Fruit fly (Drosophila melanogaster) whole organism, adult: ENCODE data around the gene Actbeta.

ENCODE experiments used
- CG11617 ChIP-seq: fragments of 200-800 bp; sonication (Bioruptor generic); optimal IDR thresholded peaks from 2 replicates; lab custom pipeline; 2017; ENCODE audit warnings: mild to moderate bottlenecking, missing biosample characterization, missing genetic modification reagents, missing genetic modification characterization
- CG12768 ChIP-seq: fragments of 200-800 bp; sonication (Bioruptor generic); optimal IDR thresholded peaks from 2 replicates; lab custom pipeline; 2017; ENCODE audit warnings: missing biosample characterization, missing genetic modification characterization, mild to moderate bottlenecking, moderate library complexity, missing genetic modification reagents
- CG14711 ChIP-seq: fragments of 200-800 bp; sonication (Bioruptor generic); optimal IDR thresholded peaks from 2 replicates; lab custom pipeline; 2018; ENCODE audit warnings: missing biosample characterization, mild to moderate bottlenecking, missing genetic modification characterization, moderate library complexity
- CG1620 ChIP-seq: fragments of 200-800 bp; sonication (Bioruptor generic); optimal IDR thresholded peaks from 2 replicates; lab custom pipeline; 2016; ENCODE audit warnings: missing biosample characterization, missing genetic modification characterization
- CG33017 ChIP-seq: fragments of 200-800 bp; sonication (Bioruptor generic); optimal IDR thresholded peaks from 2 replicates; lab custom pipeline; 2018; ENCODE audit warnings: missing biosample characterization, mild to moderate bottlenecking, missing genetic modification characterization, moderate library complexity
- CG5204 ChIP-seq: fragments of 200-800 bp; sonication (Bioruptor generic); optimal IDR thresholded peaks from 2 replicates; lab custom pipeline; 2016; ENCODE audit warnings: missing biosample characterization, missing genetic modification characterization
- CG7045 ChIP-seq: fragments of 200-800 bp; sonication (Bioruptor generic); optimal IDR thresholded peaks from 2 replicates; lab custom pipeline; 2017; ENCODE audit warnings: missing biosample characterization, mild to moderate bottlenecking, missing genetic modification characterization
- CG7101 ChIP-seq: fragments of 200-800 bp; sonication (Bioruptor generic); optimal IDR thresholded peaks from 2 replicates; lab custom pipeline; 2018; ENCODE audit warnings: missing biosample characterization, mild to moderate bottlenecking, missing genetic modification characterization, moderate library complexity
- Clk ChIP-seq: fragments of 200-800 bp; sonication (Bioruptor generic); optimal IDR thresholded peaks from 2 replicates; lab custom pipeline; 2017; ENCODE audit warnings: missing biosample characterization, missing genetic modification characterization
- Crg-1 ChIP-seq: fragments of 200-800 bp; sonication (Bioruptor generic); optimal IDR thresholded peaks from 2 replicates; lab custom pipeline; 2016; ENCODE audit warnings: missing biosample characterization, missing genetic modification characterization
- Hr96 ChIP-seq: fragments of 200-800 bp; sonication (Bioruptor generic); optimal IDR thresholded peaks from 2 replicates; lab custom pipeline; 2016; ENCODE audit warnings: missing biosample characterization, missing genetic modification characterization
- Mnt ChIP-seq: fragments of 200-800 bp; sonication (Bioruptor generic); optimal IDR thresholded peaks from 2 replicates; lab custom pipeline; 2016; ENCODE audit warnings: missing biosample characterization, mild to moderate bottlenecking, missing genetic modification characterization
- bab1 ChIP-seq: fragments of 200-800 bp; sonication (Bioruptor generic); optimal IDR thresholded peaks from 3 replicates; lab custom pipeline; 2019; ENCODE audit warnings: missing biosample characterization, mild to moderate bottlenecking, missing genetic modification characterization, moderate library complexity
- cic ChIP-seq: fragments of 200-800 bp; sonication (Bioruptor generic); optimal IDR thresholded peaks from 2 replicates; lab custom pipeline; 2017; ENCODE audit warnings: missing biosample characterization, mild to moderate bottlenecking, missing genetic modification characterization, moderate library complexity
- cnc ChIP-seq, 2 experiments: fragments of >200 bp; optimal IDR thresholded peaks; 2 replicates each; lab custom pipeline; 2017
- kay ChIP-seq: fragments of 200-800 bp; sonication (Bioruptor generic); peaks from one replicate; lab custom pipeline; 2016; ENCODE audit warnings: missing biosample characterization, missing genetic modification characterization, borderline replicate concordance
- ovo ChIP-seq: fragments of 200-800 bp; sonication (Bioruptor generic); optimal IDR thresholded peaks from 2 replicates; lab custom pipeline; 2016; ENCODE audit warnings: missing biosample characterization, missing genetic modification characterization
- pad ChIP-seq: fragments of 200-800 bp; sonication (Bioruptor generic); optimal IDR thresholded peaks from 3 replicates; lab custom pipeline; 2017; ENCODE audit warnings: missing biosample characterization, missing genetic modification characterization, mild to moderate bottlenecking, moderate library complexity, missing genetic modification reagents
- tj ChIP-seq: fragments of 200-800 bp; sonication (Bioruptor generic); optimal IDR thresholded peaks from 3 replicates; lab custom pipeline; 2017; ENCODE audit warnings: missing biosample characterization, mild to moderate bottlenecking, missing genetic modification characterization, moderate library complexity
- toe ChIP-seq: fragments of 200-800 bp; sonication (Bioruptor generic); optimal IDR thresholded peaks from 2 replicates; lab custom pipeline; 2016; ENCODE audit warnings: missing biosample characterization, missing genetic modification characterization

The Actbeta gene

DNA sequence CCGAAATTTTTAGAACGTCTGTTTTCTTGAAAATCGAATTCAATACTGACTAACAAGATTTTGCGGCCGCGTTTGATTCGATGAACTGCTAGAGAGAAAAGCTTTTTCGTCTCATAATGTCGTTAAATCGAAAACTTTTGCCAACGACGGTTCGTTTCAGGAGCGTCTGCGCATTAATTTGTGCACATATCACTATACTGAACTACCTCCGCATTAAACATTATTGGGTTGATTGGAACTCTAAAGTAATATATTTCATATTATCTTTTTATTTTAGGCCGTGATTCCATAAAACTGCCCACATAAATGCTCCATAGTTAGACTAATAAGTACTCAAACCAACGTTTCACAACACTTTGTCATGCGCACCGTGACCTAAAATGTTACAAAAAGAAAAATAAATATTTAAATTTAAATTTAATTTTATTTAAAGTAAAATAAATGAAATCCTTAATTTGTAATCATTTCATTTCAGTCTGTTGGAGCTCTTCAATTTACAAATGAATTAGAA is 30.9 kb downstream of the Actbeta start, which contains the start of gene CaMKII:
Gene CaMKII (minus strand): TSS at position 51 of the 511 bp plus-strand sequence.
- TF ChIP-seq cic (peak; percentile 7), CG7101 (tag; lab: Kevin White, UChicago) (peak; percentile 17), CG12768 (peak; percentile 26), Crg-1 (GFP tag; lab: Kevin White, UChicago) (peak; percentile 26), ovo (GFP tag; lab: Kevin White, UChicago) (no peak), CG11617 (GFP tag; lab: Kevin White, UChicago) (peak; percentile 18), pad (peak; percentile 10), bab1 (no peak)

DNA sequence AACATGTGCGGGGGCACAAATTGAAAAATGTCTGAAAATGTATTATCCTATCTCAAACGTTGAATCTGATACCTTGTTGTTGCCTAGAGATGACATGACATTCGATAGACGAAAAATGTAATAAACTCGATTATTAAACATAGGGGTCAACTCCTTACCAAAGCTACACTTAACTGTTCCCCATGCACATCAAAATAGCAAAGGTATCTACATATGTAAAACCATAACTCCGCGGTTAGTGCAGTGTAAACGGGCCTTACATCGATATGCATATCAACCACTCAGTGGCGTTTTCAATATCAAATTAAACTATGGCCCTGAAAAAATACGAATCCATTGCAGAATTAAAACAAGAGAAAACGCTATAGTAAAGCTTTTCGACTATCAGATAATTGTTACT is 33.3 kb downstream of the Actbeta start:
- peak; percentile 24 for TF ChIP-seq CG14711
- TF ChIP-seq CG1620 (GFP tag; lab: Kevin White, UChicago) = no peak
- TF ChIP-seq CG7101 (tag; lab: Kevin White, UChicago) = peak; percentile 3
- TF ChIP-seq bab1 = peak; percentile 35

DNA sequence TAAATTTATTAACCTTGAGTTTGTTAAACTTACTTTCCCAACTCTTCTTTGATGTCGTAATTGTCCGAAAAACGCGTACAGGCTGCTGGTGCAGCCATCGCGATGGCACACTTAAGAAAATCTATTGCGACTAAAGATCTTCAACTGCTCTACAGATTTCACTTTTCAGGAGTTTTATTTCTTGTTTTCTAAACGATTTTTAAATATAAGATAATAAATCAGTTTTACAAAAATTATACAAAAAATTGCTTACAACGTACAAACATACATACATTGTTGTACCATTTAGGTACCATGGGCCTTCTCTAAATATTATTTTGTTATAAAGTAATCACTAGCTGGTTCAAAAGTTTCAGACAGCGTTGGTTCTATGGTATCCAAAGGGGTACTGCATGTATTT is 34.2 kb downstream of the Actbeta start:
- TF ChIP-seq CG7101 (tag; lab: Kevin White, UChicago) = no peak
- peak; percentile 95 for TF ChIP-seq kay (GFP tag; lab: Kevin White, UChicago)
- no peak for TF ChIP-seq Mnt (GFP tag; lab: Kevin White, UChicago)

DNA sequence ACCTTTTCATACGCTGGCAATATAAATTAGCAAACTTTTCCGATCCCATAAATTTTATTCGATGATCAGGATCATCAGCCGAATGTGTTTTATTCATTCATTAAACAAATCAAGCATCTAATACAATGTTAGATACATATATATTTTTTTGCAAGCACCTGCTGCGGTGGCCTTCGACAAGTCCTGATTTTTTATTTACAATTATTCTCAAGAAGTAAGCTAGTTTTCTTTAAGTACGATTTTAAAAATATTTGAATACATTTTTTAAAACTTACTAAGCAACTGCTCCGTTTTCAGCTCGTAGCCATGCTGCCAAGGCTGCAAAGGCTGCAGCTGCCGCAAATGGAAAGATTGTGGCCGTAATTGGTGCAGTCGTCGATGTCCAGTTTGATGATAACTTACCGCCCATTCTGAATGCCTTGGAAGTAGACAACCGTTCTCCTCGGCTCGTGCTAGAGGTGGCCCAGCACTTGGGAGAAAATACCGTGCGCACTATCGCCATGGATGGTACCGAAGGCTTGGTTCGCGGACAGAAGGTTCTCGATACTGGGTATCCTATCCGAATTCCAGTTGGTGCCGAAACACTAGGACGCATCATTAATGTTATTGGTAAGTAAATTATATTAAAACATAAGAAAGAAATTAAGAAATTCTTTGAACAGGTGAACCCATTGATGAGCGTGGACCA is 51.8 kb downstream of the Actbeta start:
- no peak for TF ChIP-seq tj (GFP tag; lab: Kevin White, UChicago)
- no peak for TF ChIP-seq CG7045 (GFP tag; lab: Kevin White, UChicago)
- peak; percentile 72 for TF ChIP-seq kay (GFP tag; lab: Kevin White, UChicago)

- TF ChIP-seq CG7101 (tag; lab: Kevin White, UChicago) (peak; percentile 48), CG1620 (GFP tag; lab: Kevin White, UChicago) (peak; percentile 46), ovo (GFP tag; lab: Kevin White, UChicago) (peak; percentile 21), cic (peak; percentile 32), tj (GFP tag; lab: Kevin White, UChicago) (peak; percentile 49), Mnt (GFP tag; lab: Kevin White, UChicago) (peak; percentile 85), CG11617 (GFP tag; lab: Kevin White, UChicago) (peak; percentile 77), CG14711 (peak; percentile 45), Crg-1 (GFP tag; lab: Kevin White, UChicago) (no peak), CG12768 (peak; percentile 3), CG7045 (GFP tag; lab: Kevin White, UChicago) (peak; percentile 17), cnc (optimal IDR thresholded peaks at IDR 0.05; lab: Kevin White, UChicago) (no peak), CG33017 (peak; percentile 68), bab1 (peak; percentile 87), pad (peak; percentile 10), Hr96 (GFP tag; lab: Kevin White, UChicago) (no peak), CG5204 (peak; percentile 48), kay (GFP tag; lab: Kevin White, UChicago) (peak; percentile 91), Clk (GFP tag; lab: Kevin White, UChicago) (no peak), toe (GFP tag; lab: Kevin White, UChicago) (no peak)
These were observed 52.9 kb downstream of the Actbeta start, which contains the start of gene CG11076 for dm6 chr4:1031687-1032140. Gene CG11076 (minus strand): TSS chr4:1031757.

- TF ChIP-seq toe (GFP tag; lab: Kevin White, UChicago) (no peak), ovo (GFP tag; lab: Kevin White, UChicago) (no peak), bab1 (no peak), CG14711 (no peak), pad (no peak)
These were observed 53.5 kb downstream of the Actbeta start, which contains the start of gene ATPsynbeta for dm6 chr4:1031137-1031536. Gene ATPsynbeta (plus strand): TSS chr4:1031484.

DNA sequence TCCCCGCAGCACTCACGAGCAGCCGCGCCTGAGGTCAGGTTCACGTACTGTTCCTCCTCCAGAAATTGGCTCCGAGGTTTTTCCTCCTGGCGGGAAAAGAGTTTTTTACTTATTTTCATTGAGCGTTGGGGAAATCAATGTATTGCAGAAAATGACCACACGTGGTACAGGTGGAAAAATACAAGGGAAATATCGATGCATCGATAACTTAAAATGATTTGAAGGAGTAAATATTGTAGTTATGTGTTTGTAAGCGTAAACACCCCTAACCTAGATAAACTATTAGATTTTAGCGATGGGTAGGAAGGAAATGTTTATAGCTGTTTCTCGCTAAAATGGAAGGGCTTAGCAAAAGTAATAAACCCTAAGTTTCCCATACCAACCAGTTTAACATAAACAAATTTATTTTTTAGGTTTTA is 53.9 kb downstream of the Actbeta start:
- TF ChIP-seq CG5204 (peak; percentile 43), toe (GFP tag; lab: Kevin White, UChicago) (no peak), ovo (GFP tag; lab: Kevin White, UChicago) (peak; percentile 13), tj (GFP tag; lab: Kevin White, UChicago) (peak; percentile 25), Mnt (GFP tag; lab: Kevin White, UChicago) (peak; percentile 93), CG1620 (GFP tag; lab: Kevin White, UChicago) (peak; percentile 30), CG11617 (GFP tag; lab: Kevin White, UChicago) (no peak), Hr96 (GFP tag; lab: Kevin White, UChicago) (peak; percentile 62), Crg-1 (GFP tag; lab: Kevin White, UChicago) (peak; percentile 14), CG7101 (tag; lab: Kevin White, UChicago) (peak; percentile 13), Clk (GFP tag; lab: Kevin White, UChicago) (no peak)
